Worm (Caenorhabditis elegans) whole organism, L3 larva: ENCODE data around the gene irld-8.
"Not testable (repeated sequence)": the region's sequence is repeated elsewhere in the genome, so short reads cannot be mapped to it uniquely, and the experiment has no call there.

Experiments used
- R02D3.7 ChIP-seq: fragments of 150-350 bp; optimal IDR thresholded peaks from 2 replicates; lab custom pipeline; 2014; ENCODE audit warnings: missing biosample characterization, missing genetic modification characterization
- ZK546.5 ChIP-seq: sonication (generic microtip); optimal IDR thresholded peaks from 2 replicates; lab custom pipeline; 2017; ENCODE audit warnings: missing biosample characterization, missing genetic modification characterization
- aly-2 ChIP-seq: fragments of 150-350 bp; optimal IDR thresholded peaks from 2 replicates; lab custom pipeline; 2014; ENCODE audit warnings: missing biosample characterization, missing genetic modification characterization
- ama-1 ChIP-seq: fragments of 150-350 bp; optimal IDR thresholded peaks from 2 replicates; lab custom pipeline; 2018
- ceh-16 ChIP-seq: sonication (generic microtip); optimal IDR thresholded peaks from 2 replicates; lab custom pipeline; 2017; ENCODE audit warnings: missing biosample characterization, missing genetic modification characterization
- ceh-28 ChIP-seq: fragments of 150-350 bp; optimal IDR thresholded peaks from 2 replicates; lab custom pipeline; 2014; ENCODE audit warnings: missing biosample characterization, missing genetic modification reagents, missing genetic modification characterization
- ceh-82 ChIP-seq: fragments of 150-350 bp; optimal IDR thresholded peaks from 2 replicates; lab custom pipeline; 2014; ENCODE audit warnings: missing biosample characterization, missing genetic modification characterization
- ceh-9 ChIP-seq: sonication (generic microtip); optimal IDR thresholded peaks from 2 replicates; lab custom pipeline; 2018; ENCODE audit warnings: missing biosample characterization, missing genetic modification characterization
- daf-12 ChIP-seq: fragments of 150-350 bp; optimal IDR thresholded peaks from 2 replicates; lab custom pipeline; 2014; ENCODE audit warnings: missing biosample characterization, missing genetic modification reagents, missing genetic modification characterization
- egl-5 ChIP-seq: fragments of 150-350 bp; optimal IDR thresholded peaks from 2 replicates; lab custom pipeline; 2017; ENCODE audit warnings: missing biosample characterization, missing genetic modification reagents, missing genetic modification characterization, inconsistent platforms
- elt-1 ChIP-seq: fragments of 150-350 bp; optimal IDR thresholded peaks from 2 replicates; lab custom pipeline; 2014; ENCODE audit warnings: missing biosample characterization, missing genetic modification characterization
- elt-3 ChIP-seq, 3 experiments: fragments of 150-350 bp in 1 of 3; sonication (generic microtip) in 2 of 3; optimal IDR thresholded peaks; 2 replicates in 2 of 3; 4 replicates in 1 of 3; lab custom pipeline; 2014 to 2017; ENCODE audit warnings: missing biosample characterization in 3 of 3, missing genetic modification characterization in 3 of 3
- fkh-2 ChIP-seq: fragments of 150-350 bp; optimal IDR thresholded peaks from 2 replicates; lab custom pipeline; 2014; ENCODE audit warnings: missing biosample characterization, missing genetic modification reagents, missing genetic modification characterization
- fos-1 ChIP-seq: fragments of 150-350 bp; optimal IDR thresholded peaks from 2 replicates; lab custom pipeline; 2014; ENCODE audit warnings: missing biosample characterization, missing genetic modification characterization
- hmg-11 ChIP-seq: sonication (generic microtip); optimal IDR thresholded peaks from 2 replicates; lab custom pipeline; 2016; ENCODE audit warnings: missing genetic modification characterization, missing compliant biosample characterization
- jun-1 ChIP-seq: fragments of 150-350 bp; optimal IDR thresholded peaks from 2 replicates; lab custom pipeline; 2014; ENCODE audit warnings: missing biosample characterization, missing genetic modification reagents, missing genetic modification characterization
- lin-15B ChIP-seq: fragments of 150-350 bp; optimal IDR thresholded peaks from 2 replicates; lab custom pipeline; 2014; ENCODE audit warnings: missing biosample characterization, missing genetic modification characterization
- lin-39 ChIP-seq: fragments of 150-350 bp; optimal IDR thresholded peaks from 2 replicates; lab custom pipeline; 2018; ENCODE audit warnings: missing biosample characterization, missing genetic modification reagents, missing genetic modification characterization
- mdl-1 ChIP-seq: fragments of 150-350 bp; optimal IDR thresholded peaks from 2 replicates; lab custom pipeline; 2014; ENCODE audit warnings: missing biosample characterization, missing genetic modification characterization
- nfya-1 ChIP-seq: sonication (generic microtip); optimal IDR thresholded peaks from 2 replicates; lab custom pipeline; 2017; ENCODE audit warnings: missing genetic modification characterization, mild to moderate bottlenecking, missing compliant biosample characterization, antibody characterized with exemption, moderate library complexity; ENCODE audit not compliant: insufficient read depth
- nhr-11 ChIP-seq: fragments of 150-350 bp; optimal IDR thresholded peaks from 2 replicates; lab custom pipeline; 2014; ENCODE audit warnings: missing biosample characterization, missing genetic modification characterization
- nhr-12 ChIP-seq: fragments of 150-350 bp; optimal IDR thresholded peaks from 2 replicates; lab custom pipeline; 2014; ENCODE audit warnings: missing biosample characterization, missing genetic modification characterization
- nhr-237 ChIP-seq: fragments of 150-350 bp; optimal IDR thresholded peaks from 2 replicates; lab custom pipeline; 2014; ENCODE audit warnings: missing biosample characterization, missing genetic modification characterization
- nhr-25 ChIP-seq: sonication (generic microtip); optimal IDR thresholded peaks from 2 replicates; lab custom pipeline; 2017; ENCODE audit warnings: missing biosample characterization, missing genetic modification characterization
- nhr-28 ChIP-seq: fragments of 150-350 bp; optimal IDR thresholded peaks from 2 replicates; lab custom pipeline; 2014; ENCODE audit warnings: missing biosample characterization, missing genetic modification characterization
- nhr-43 ChIP-seq: sonication (generic microtip); optimal IDR thresholded peaks from 2 replicates; lab custom pipeline; 2016; ENCODE audit warnings: mild to moderate bottlenecking, missing genetic modification characterization, missing compliant biosample characterization; ENCODE audit not compliant: poor library complexity, severe bottlenecking
- nhr-67 ChIP-seq: fragments of 150-350 bp; optimal IDR thresholded peaks from 2 replicates; lab custom pipeline; 2014; ENCODE audit warnings: missing biosample characterization, missing genetic modification characterization
- nhr-76 ChIP-seq: fragments of 150-350 bp; sonication (generic microtip); optimal IDR thresholded peaks from 5 replicates; lab custom pipeline; 2014; ENCODE audit warnings: missing biosample characterization, missing genetic modification characterization
- nhr-77 ChIP-seq: fragments of 150-350 bp; optimal IDR thresholded peaks from 2 replicates; lab custom pipeline; 2014; ENCODE audit warnings: missing biosample characterization, missing genetic modification characterization
- pha-4 ChIP-seq: fragments of 150-350 bp; optimal IDR thresholded peaks from 2 replicates; lab custom pipeline; 2014; ENCODE audit warnings: missing biosample characterization, missing genetic modification reagents, missing genetic modification characterization
- pqm-1 ChIP-seq: fragments of 150-350 bp; optimal IDR thresholded peaks from 2 replicates; lab custom pipeline; 2017; ENCODE audit warnings: missing biosample characterization, missing genetic modification characterization, inconsistent platforms
- sea-2 ChIP-seq: fragments of 150-350 bp; sonication (generic microtip); optimal IDR thresholded peaks from 4 replicates; lab custom pipeline; 2014; ENCODE audit warnings: missing biosample characterization, missing genetic modification reagents, missing genetic modification characterization
- skn-1 ChIP-seq: fragments of 150-350 bp; optimal IDR thresholded peaks from 2 replicates; lab custom pipeline; 2014; ENCODE audit warnings: missing biosample characterization, missing genetic modification characterization
- snpc-4 ChIP-seq: fragments of 150-350 bp; optimal IDR thresholded peaks from 2 replicates; lab custom pipeline; 2014; ENCODE audit warnings: missing biosample characterization, missing genetic modification characterization
- tbx-2 ChIP-seq: sonication (generic microtip); optimal IDR thresholded peaks from 2 replicates; lab custom pipeline; 2016; ENCODE audit warnings: mild to moderate bottlenecking, missing genetic modification characterization, missing compliant biosample characterization
- unc-39 ChIP-seq: sonication (generic microtip); optimal IDR thresholded peaks from 4 replicates; lab custom pipeline; 2017; ENCODE audit warnings: missing biosample characterization, missing genetic modification characterization
- unc-62 ChIP-seq: fragments of 150-350 bp; sonication (generic microtip); optimal IDR thresholded peaks from 4 replicates; lab custom pipeline; 2014; ENCODE audit warnings: missing biosample characterization, missing genetic modification reagents, missing genetic modification characterization
- ztf-4 ChIP-seq: fragments of 150-350 bp; optimal IDR thresholded peaks from 2 replicates; lab custom pipeline; 2014; ENCODE audit warnings: missing biosample characterization, missing genetic modification characterization

irld-8 gene

DNA sequence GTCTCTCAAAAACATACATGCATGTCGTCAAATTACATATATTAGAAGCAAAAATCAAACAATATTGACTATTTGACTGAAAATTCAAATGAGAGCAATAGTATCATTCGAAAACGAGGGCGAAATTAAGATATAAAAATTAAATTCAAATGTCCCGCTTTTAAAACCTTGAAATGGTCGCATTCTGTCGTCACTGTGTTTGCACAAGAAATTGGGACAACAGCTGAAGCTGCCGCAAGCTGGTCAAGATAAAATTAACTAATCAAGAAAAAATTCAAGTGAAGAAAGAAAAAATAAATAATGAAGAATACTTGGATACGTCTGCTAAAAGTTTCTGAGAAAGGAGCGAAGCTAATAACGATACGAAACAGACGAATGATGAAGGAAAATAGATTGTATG, 2.9 kb upstream of the irld-8 start:
- TF ChIP-seq ceh-28 (tag; lab: Kevin White, UChicago) (no peak), pha-4 (tag; lab: Kevin White, UChicago) (peak; percentile 48)
- TF ChIP-seq, all 47 proteins: peak for 1

DNA sequence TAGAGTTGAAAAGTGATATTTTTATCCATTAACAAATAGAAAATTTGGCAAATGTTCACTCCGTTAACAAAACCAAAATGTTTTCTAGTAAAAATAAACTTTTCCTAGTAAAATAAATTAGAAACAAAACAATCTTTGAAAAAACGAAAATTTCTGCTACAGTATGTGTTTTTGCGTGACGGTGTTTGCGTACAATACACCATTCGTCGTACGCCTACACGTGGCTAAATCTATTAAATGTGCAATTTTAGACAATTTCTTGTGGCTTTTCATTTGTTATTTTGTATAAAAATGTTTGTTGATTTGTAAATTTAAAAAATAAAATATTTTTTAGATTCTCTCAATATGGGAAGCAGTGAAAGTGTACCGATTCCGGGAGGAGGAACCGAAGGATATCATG, 2.4 kb upstream of the irld-8 start, which contains the start of gene Y42H9AR.1:
Gene Y42H9AR.1 (plus strand): TSS at position 233 of the 400 bp plus-strand sequence.
- TF ChIP-seq hmg-11 (tag; lab: Kevin White, UChicago) (peak; percentile 48), nhr-25 (tag; lab: Kevin White, UChicago) (peak; percentile 0), nfya-1 (tag; lab: Kevin White, UChicago) (peak; percentile 23), ceh-28 (tag; lab: Kevin White, UChicago) (no peak), lin-15B (tag; lab: Kevin White, UChicago) (no peak), lin-39 (tag; lab: Kevin White, UChicago) (no peak), tbx-2 (tag; lab: Kevin White, UChicago) (no peak)

DNA sequence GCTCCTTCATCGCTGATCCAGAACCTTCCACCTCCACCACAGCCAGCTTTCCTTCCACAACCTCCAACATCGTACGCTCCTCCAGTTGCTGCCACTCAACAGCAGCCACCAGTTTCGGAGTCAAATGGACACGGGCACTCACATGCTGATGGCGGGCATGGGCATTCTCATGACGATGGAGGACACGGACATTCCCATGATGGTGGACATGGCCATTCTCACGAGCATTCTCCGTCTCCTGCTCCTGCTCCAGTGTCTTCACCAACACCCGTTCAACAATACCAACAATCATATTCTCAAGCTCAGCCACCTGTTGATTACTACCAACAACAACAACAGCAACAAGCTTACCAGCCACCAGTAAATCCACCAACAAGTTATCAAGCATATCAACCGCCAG, 1.0 kb upstream of the irld-8 start:
- TF ChIP-seq elt-1 (tag; lab: Kevin White, UChicago) (no peak), lin-15B (tag; lab: Kevin White, UChicago) (no peak), nhr-67 (no peak), unc-62 (no peak), ztf-4 (tag; lab: Kevin White, UChicago) (no peak), aly-2 (tag; lab: Kevin White, UChicago) (no peak), jun-1 (tag; lab: Kevin White, UChicago) (no peak), ceh-82 (tag; lab: Kevin White, UChicago) (no peak), unc-39 (tag; lab: Kevin White, UChicago) (no peak), R02D3.7 (tag; lab: Kevin White, UChicago) (no peak), nhr-237 (tag; lab: Kevin White, UChicago) (no peak), ceh-28 (tag; lab: Kevin White, UChicago) (no peak), egl-5 (no peak), snpc-4 (tag; lab: Kevin White, UChicago) (no peak), ama-1 (lab: Kevin White, UChicago) (no peak)

DNA sequence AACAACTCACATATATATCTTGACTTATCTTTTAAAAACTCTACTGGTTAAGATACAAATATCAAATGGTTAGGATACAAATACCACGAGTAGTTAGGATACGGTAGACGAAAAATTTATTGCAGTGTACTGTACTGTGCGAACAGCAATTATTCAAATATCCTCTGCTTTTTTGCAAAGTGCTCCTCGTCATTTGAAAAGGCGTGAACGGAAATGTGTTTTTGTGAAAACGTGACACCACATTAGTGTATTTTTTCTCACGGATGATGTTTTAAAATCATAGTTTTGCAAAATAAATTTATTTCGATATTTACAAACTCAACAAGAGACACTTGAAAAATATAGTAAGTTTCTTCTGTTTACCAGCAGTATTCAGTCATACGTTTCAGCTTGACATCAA, 3.2 kb downstream of the irld-8 start, which contains the start of gene F42G8.8:
Gene F42G8.8 (plus strand): TSS at position 301 of the 400 bp plus-strand sequence.
- TF ChIP-seq ZK546.5 (no peak), pqm-1 (tag; lab: Kevin White, UChicago) (no peak), mdl-1 (tag; lab: Kevin White, UChicago) (no peak), ceh-28 (tag; lab: Kevin White, UChicago) (no peak)

DNA sequence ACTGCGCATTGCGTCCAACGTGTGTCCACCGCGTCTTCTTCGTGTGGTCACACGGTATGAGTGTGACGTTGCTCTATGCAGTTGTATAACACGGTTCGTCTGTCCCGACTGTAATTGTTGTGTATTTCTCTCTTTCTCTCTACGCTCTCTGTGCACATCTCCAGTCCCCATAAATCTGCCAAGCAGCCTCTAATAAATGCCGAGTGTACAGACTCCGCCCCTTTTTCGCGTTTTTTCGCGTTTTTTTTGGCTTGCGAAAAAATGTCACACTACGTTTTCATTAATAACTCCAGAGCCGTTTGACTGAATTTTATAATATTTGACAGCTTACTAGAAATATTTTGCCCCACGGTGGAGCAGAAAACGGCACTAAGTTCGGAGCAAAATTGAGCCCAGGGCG, 6.8 kb downstream of the irld-8 start, which contains the start of gene erp-44.3:
Gene erp-44.3 (plus strand): TSS at position 301 of the 400 bp plus-strand sequence.
- TF ChIP-seq nhr-12, daf-12, jun-1 (tag; lab: Kevin White, UChicago): not testable (repeated sequence)
- TF ChIP-seq, all 47 proteins: peak for 0; not testable (repeated sequence) for 47

DNA sequence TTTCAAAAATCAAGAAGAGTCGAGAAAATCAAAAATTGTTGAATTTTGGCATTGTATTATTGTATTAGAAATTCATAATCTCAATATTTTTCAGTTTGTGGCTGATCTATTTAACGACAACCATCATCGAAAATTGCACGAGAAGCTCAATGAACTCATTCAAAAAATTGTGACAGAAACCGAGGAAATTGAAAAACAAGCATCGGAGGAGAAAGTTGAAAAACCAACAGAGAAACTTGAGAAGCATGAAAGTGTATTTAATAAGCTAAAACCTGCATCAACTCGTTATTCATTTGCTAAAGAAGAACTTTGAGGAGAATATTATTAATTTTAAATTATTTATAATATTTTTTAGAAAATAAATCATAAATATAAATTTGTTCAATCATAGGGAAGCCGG, 11.3 kb downstream of the irld-8 start, which contains the start of gene ceph-41:
Gene ceph-41 (plus strand): TSS at position 301 of the 400 bp plus-strand sequence.
- no peak for TF ChIP-seq fos-1
- TF ChIP-seq ama-1 (lab: Kevin White, UChicago): no peak
- TF ChIP-seq ceh-9: no peak
- no peak for TF ChIP-seq nhr-43 (tag; lab: Kevin White, UChicago)
- TF ChIP-seq lin-39 (tag; lab: Kevin White, UChicago): no peak
- no peak for TF ChIP-seq nhr-12 (tag; lab: Kevin White, UChicago)
- TF ChIP-seq nhr-76: no peak

DNA sequence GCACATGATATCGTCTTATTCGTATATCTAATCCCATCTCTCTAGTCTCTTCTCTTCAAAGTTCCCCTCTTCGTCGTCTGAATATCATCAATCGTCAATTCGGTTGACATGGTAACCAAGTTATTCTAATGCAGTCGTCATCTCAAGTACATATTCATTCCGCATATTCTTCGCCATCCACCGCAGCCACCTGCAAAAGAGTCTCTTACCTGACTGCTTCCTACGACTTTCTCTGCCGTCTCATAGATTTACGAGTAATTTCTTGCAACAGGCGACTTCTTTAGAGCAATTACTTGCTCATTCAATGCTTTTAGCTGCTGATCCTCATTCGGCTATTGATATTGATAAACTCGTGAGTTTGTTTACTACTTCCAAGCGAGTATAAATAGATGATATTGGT, 11.9 kb downstream of the irld-8 start:
- TF ChIP-seq nhr-28 (tag; lab: Kevin White, UChicago): no peak
- no peak for TF ChIP-seq nhr-237 (tag; lab: Kevin White, UChicago)
- no peak for TF ChIP-seq nhr-11 (tag; lab: Kevin White, UChicago)
- TF ChIP-seq jun-1 (tag; lab: Kevin White, UChicago): no peak
- TF ChIP-seq ZK546.5: no peak
- TF ChIP-seq ceh-9: no peak
- TF ChIP-seq nhr-76: no peak
- no peak for TF ChIP-seq sea-2
- TF ChIP-seq ceh-82 (tag; lab: Kevin White, UChicago): no peak
- no peak for TF ChIP-seq elt-3 (tag; optimal IDR thresholded peaks at IDR 0.05; lab: Kevin White, UChicago)
- no peak for TF ChIP-seq skn-1
- no peak for TF ChIP-seq hmg-11 (tag; lab: Kevin White, UChicago)
- TF ChIP-seq nhr-77 (tag; lab: Kevin White, UChicago): no peak
- TF ChIP-seq fkh-2 (tag; lab: Kevin White, UChicago): no peak
- TF ChIP-seq lin-39 (tag; lab: Kevin White, UChicago): no peak
- TF ChIP-seq ceh-16 (tag; lab: Kevin White, UChicago): no peak
- TF ChIP-seq egl-5: no peak
- no peak for TF ChIP-seq nhr-12 (tag; lab: Kevin White, UChicago)
